Worm (Caenorhabditis elegans): Measurements from ENCODE around the gene F19F10.11.

- no peak for TF ChIP-seq ama-1 (optimal IDR thresholded peaks at IDR 0.05)
- no peak for TF ChIP-seq flt-1 (GFP tag; IDR thresholded peaks at IDR 0.05)
- TF ChIP-seq hmbx-1 (tag; optimal IDR thresholded peaks at IDR 0.05): no peak
- no peak for TF ChIP-seq ceh-13 (GFP tag; optimal IDR thresholded peaks at IDR 0.05)
- no peak for TF ChIP-seq pes-1 (GFP tag; IDR thresholded peaks at IDR 0.05)
Measured at ce11 chrV:7575563-7575962, 11.9 kb downstream of the F19F10.11 start, which contains the start of the genes snu-66 and ints-9.
